Worm (Caenorhabditis elegans): ENCODE measurements around the gene ugt-44.
A peak's percentile ranks its signal among the peaks of the same experiment; 100 is the strongest.

ugt-44 gene

ce11 chrIV:10483607-10484117, 14.1 kb downstream of the ugt-44 start, which contains the start of the genes F01D4.5 and ced-5 (continued):
- TF ChIP-seq attf-4 (tag; optimal IDR thresholded peaks at IDR 0.05) (no peak), daf-16 (GFP tag; optimal IDR thresholded peaks at IDR 0.05) (peak; percentile 4 to 24), daf-16 (tag; optimal IDR thresholded peaks at IDR 0.05) (peak; percentile 87), F26F4.8 (GFP tag; conservative IDR thresholded peaks at IDR 0.05) (no peak), hmg-1.1 (GFP tag; IDR thresholded peaks at IDR 0.05) (no peak), dpl-1 (GFP tag; optimal IDR thresholded peaks at IDR 0.05) (peak; percentile 85), daf-19 (GFP tag; conservative IDR thresholded peaks at IDR 0.05) (0 out of 2 replicates have a peak, but pooled peaks have one; percentile 33), fkh-10 (GFP tag; optimal IDR thresholded peaks at IDR 0.05) (peak; percentile 0), lin-13 (GFP tag; optimal IDR thresholded peaks at IDR 0.05) (no peak), ceh-20 (GFP tag; IDR thresholded peaks at IDR 0.05) (no peak), lir-3 (tag; optimal IDR thresholded peaks at IDR 0.05) (peak; percentile 20), zfp-3 (GFP tag; conservative IDR thresholded peaks at IDR 0.05) (no peak), arid-1 (GFP tag; conservative IDR thresholded peaks at IDR 0.05) (no peak), lsy-2 (tag; optimal IDR thresholded peaks at IDR 0.05) (peak in 1 of 2 experiments; percentile 89), madf-5 (GFP tag; IDR thresholded peaks at IDR 0.05) (no peak), zip-11 (GFP tag; IDR thresholded peaks at IDR 0.05) (no peak), egl-43 (GFP tag; IDR thresholded peaks at IDR 0.05) (no peak), zag-1 (tag; optimal IDR thresholded peaks at IDR 0.05) (no peak), ceh-32 (tag; optimal IDR thresholded peaks at IDR 0.05; ENCODE audit: poor library complexity) (no peak), pqm-1 (tag; optimal IDR thresholded peaks at IDR 0.05) (no peak), Y5F2A.4 (GFP tag; optimal IDR thresholded peaks at IDR 0.05) (no peak), ZK546.5 (tag; optimal IDR thresholded peaks at IDR 0.05) (no peak), aly-2 (tag; optimal IDR thresholded peaks at IDR 0.05) (no peak), zfp-2 (tag; optimal IDR thresholded peaks at IDR 0.05) (no peak), lim-7 (GFP tag; IDR thresholded peaks at IDR 0.05) (no peak), pha-4 (GFP tag; IDR thresholded peaks at IDR 0.05) (no peak), pha-4 (tag; optimal IDR thresholded peaks at IDR 0.05) (peak; percentile 45), mes-2 (tag; optimal IDR thresholded peaks at IDR 0.05; ENCODE audit: poor library complexity, severe bottlenecking) (peak; percentile 99), skn-1 (tag; optimal IDR thresholded peaks at IDR 0.05) (no peak), Y105C5A.15 (GFP tag; IDR thresholded peaks at IDR 0.05) (no peak), ceh-44 (GFP tag; IDR thresholded peaks at IDR 0.05) (no peak), fos-1 (tag; optimal IDR thresholded peaks at IDR 0.05) (no peak), cey-2 (tag; optimal IDR thresholded peaks at IDR 0.05; ENCODE audit: borderline replicate concordance, insufficient read depth) (no peak), nhr-41 (GFP tag; IDR thresholded peaks at IDR 0.05) (no peak), madf-9 (GFP tag; conservative IDR thresholded peaks at IDR 0.05) (peak; percentile 75), nhr-6 (tag; optimal IDR thresholded peaks at IDR 0.05) (peak; percentile 88), saeg-2 (GFP tag; IDR thresholded peaks at IDR 0.05) (no peak), ZK337.2 (GFP tag; IDR thresholded peaks at IDR 0.05) (peak; percentile 94), spr-1 (tag; optimal IDR thresholded peaks at IDR 0.05) (peak; percentile 35), ceh-28 (tag; optimal IDR thresholded peaks at IDR 0.05) (no peak), nhr-76 (tag; optimal IDR thresholded peaks at IDR 0.05) (no peak), nhr-48 (tag; optimal IDR thresholded peaks at IDR 0.05) (peak; percentile 32), ctbp-1 (GFP tag; IDR thresholded peaks at IDR 0.05) (no peak), ceh-62 (tag; optimal IDR thresholded peaks at IDR 0.05) (no peak), Y48G9A.11 (GFP tag; IDR thresholded peaks at IDR 0.05) (0 out of 2 replicates have a peak, but pooled peaks have one; percentile 40), nhr-42 (GFP tag; IDR thresholded peaks at IDR 0.05) (no peak), F10B5.3 (tag; optimal IDR thresholded peaks at IDR 0.05) (peak; percentile 69), spr-3 (GFP tag; optimal IDR thresholded peaks at IDR 0.05) (no peak), lin-1 (GFP tag; IDR thresholded peaks at IDR 0.05) (no peak), hlh-11 (tag; optimal IDR thresholded peaks at IDR 0.05) (peak; percentile 60), ces-1 (GFP tag; optimal IDR thresholded peaks at IDR 0.05) (no peak), nhr-28 (tag; optimal IDR thresholded peaks at IDR 0.05) (peak; percentile 36)

Data from whole organism, L4 larva.